Worm (Caenorhabditis elegans) whole organism, early embryonic: ENCODE results near the gene rab-33.

ENCODE experiments used
- B0310.2 ChIP-seq: sonication (generic microtip); optimal IDR thresholded peaks from 2 replicates; lab custom pipeline; 2016; ENCODE audit warnings: mild to moderate bottlenecking, missing genetic modification characterization, missing compliant biosample characterization
- F13C5.2 ChIP-seq: sonication (generic microtip); optimal IDR thresholded peaks from 2 replicates; lab custom pipeline; 2017; ENCODE audit warnings: mild to moderate bottlenecking, missing genetic modification characterization, inconsistent platforms, missing compliant biosample characterization
- aly-1 ChIP-seq: sonication (generic microtip); optimal IDR thresholded peaks from 2 replicates; lab custom pipeline; 2016; ENCODE audit warnings: missing genetic modification characterization, missing compliant biosample characterization
- ama-1 ChIP-seq: fragments of 150-350 bp; optimal IDR thresholded peaks from 2 replicates; lab custom pipeline; 2014
- ceh-36 ChIP-seq: sonication (generic microtip); optimal IDR thresholded peaks from 2 replicates; lab custom pipeline; 2016; ENCODE audit warnings: missing genetic modification characterization, inconsistent platforms, missing compliant biosample characterization
- flt-1 ChIP-seq: fragments of 200-800 bp; sonication (Bioruptor generic); IDR thresholded peaks from 2 replicates; pipeline ENCODE4 v1.3.6; 2022; ENCODE audit warnings: missing genetic modification characterization, missing compliant biosample characterization
- hmg-4 ChIP-seq: fragments of 200-800 bp; sonication (Bioruptor generic); optimal IDR thresholded peaks from 2 replicates; lab custom pipeline; 2018; ENCODE audit warnings: mild to moderate bottlenecking, missing genetic modification characterization, missing compliant biosample characterization
- hnd-1 ChIP-seq: sonication (generic microtip); optimal IDR thresholded peaks from 2 replicates; lab custom pipeline; 2016; ENCODE audit warnings: missing genetic modification characterization, missing compliant biosample characterization
- scrt-1 ChIP-seq: fragments of 200-800 bp; sonication (Bioruptor generic); IDR thresholded peaks from 2 replicates; pipeline ENCODE4 v1.3.6; 2022; ENCODE audit warnings: missing genetic modification characterization, missing compliant biosample characterization
- sea-1 ChIP-seq: fragments of 200-800 bp; sonication (Bioruptor generic); conservative IDR thresholded peaks from 2 replicates; pipeline ENCODE4 v1.3.6; 2022; ENCODE audit warnings: missing genetic modification characterization, missing compliant biosample characterization
- tbx-11 ChIP-seq: fragments of 200-800 bp; sonication (Bioruptor generic); IDR thresholded peaks from 2 replicates; pipeline ENCODE4 v1.3.6; 2022; ENCODE audit warnings: missing genetic modification characterization, missing compliant biosample characterization
- tra-4 ChIP-seq: sonication (generic microtip); optimal IDR thresholded peaks from 2 replicates; lab custom pipeline; 2017; ENCODE audit warnings: missing genetic modification characterization, missing compliant biosample characterization

ce11 chrIII:10515751-10516150, 12.1 kb upstream of the rab-33 start:
- no peak for TF ChIP-seq aly-1 (tag; lab: Kevin White, UChicago)
- no peak for TF ChIP-seq ama-1 (lab: Kevin White, UChicago)
- no peak for TF ChIP-seq hmg-4 (GFP tag; lab: Kevin White, UChicago)
- TF ChIP-seq F13C5.2 (tag; lab: Kevin White, UChicago): no peak
- TF ChIP-seq flt-1 (GFP tag; lab: Robert Waterston, UW): no peak
- TF ChIP-seq B0310.2: no peak
- no peak for TF ChIP-seq tbx-11
- no peak for TF ChIP-seq hnd-1 (tag; lab: Kevin White, UChicago)
- TF ChIP-seq sea-1 (GFP tag; lab: Robert Waterston, UW): no peak
- TF ChIP-seq ceh-36 (tag; lab: Kevin White, UChicago): no peak
- TF ChIP-seq tra-4 (tag; lab: Kevin White, UChicago): no peak
- TF ChIP-seq scrt-1 (GFP tag; lab: Robert Waterston, UW): no peak
